Fruit fly (Drosophila melanogaster): Measurements from ENCODE around the gene foxo.

DNA sequence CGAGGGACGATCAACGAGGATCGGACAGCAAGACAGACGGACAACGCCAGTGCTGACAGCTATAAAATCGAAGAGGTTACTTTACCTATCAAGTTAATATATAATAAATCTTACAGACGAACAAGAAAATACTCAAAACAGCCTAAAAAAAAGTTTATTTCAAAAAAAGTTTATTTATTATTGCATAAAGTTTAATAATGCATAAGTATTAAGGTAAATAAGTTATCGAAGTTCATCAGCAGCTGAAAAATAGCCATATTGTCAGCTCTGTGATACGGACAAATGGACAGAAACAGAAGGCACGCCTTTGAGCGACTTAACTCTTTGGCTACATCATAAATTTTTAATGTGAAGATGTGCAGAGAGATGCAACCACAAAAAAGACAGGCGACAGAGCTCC is 45.1 kb upstream of the foxo start:
- TF ChIP-seq CG16779 (tag; optimal IDR thresholded peaks at IDR 0.05) (no peak), salr (GFP tag; optimal IDR thresholded peaks at IDR 0.05) (no peak), CG34406 (GFP tag; optimal IDR thresholded peaks at IDR 0.05) (no peak)
